Worm (Caenorhabditis elegans): ENCODE data around the gene C16D2.3.

DNA sequence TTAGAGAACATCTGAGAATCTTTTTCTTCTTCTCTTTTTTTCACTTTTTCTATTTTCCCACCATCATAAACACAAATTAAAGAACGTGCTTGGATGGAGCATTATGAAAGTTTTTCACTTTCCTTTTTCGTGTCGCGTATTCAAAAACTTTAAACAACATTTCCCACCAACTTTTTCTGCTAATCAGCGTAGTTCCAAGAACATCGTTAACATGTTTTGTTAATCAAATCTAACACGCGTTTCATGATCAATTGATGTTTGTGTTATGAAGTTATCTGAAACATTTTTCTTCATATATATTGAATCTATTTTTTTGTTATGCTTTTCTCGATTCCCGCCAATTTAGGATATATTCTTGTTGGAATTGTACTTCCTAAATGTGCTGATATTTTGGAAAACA, 22.3 kb upstream of the C16D2.3 start:
- TF ChIP-seq ceh-28 (tag; optimal IDR thresholded peaks at IDR 0.05) (no peak), F37D6.2 (tag; optimal IDR thresholded peaks at IDR 0.05) (no peak), ceh-44 (GFP tag; IDR thresholded peaks at IDR 0.05) (no peak), ces-1 (GFP tag; optimal IDR thresholded peaks at IDR 0.05) (no peak), aha-1 (tag) (no peak), daf-16 (GFP tag; optimal IDR thresholded peaks at IDR 0.05) (no peak), daf-16 (tag; optimal IDR thresholded peaks at IDR 0.05) (no peak), nhr-10 (tag; optimal IDR thresholded peaks at IDR 0.05) (no peak), fos-1 (tag; optimal IDR thresholded peaks at IDR 0.05) (no peak)
